Worm (Caenorhabditis elegans): ENCODE measurements around the gene B0432.1.

DNA sequence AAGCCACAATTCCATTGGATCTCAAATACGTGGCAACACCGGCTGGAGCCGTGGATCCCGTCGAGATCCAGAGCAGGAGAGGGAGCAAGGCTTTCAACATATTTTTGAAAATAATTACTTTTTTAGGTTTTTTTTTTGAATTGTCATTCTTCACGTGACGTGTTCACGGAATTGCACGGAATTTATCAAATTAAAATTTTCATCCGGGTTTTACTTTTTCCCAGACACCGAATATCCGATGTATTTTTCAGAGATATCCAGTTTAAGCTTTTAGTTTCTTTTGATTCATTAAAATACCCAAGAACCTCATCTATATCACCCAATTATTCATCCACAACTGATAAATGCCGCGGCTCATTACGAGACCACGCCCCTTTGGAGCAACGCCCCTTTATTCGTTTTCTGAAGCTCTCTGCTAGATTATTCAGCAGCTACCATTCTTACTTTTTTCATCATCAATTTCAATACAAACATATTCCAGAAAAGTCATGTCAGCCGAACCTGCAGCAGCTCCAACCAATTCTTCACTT lies at the start of gene B0432.1, which contains the start of gene clec-117:
- no peak for TF ChIP-seq scrt-1 (GFP tag; IDR thresholded peaks at IDR 0.05)
- no peak for TF ChIP-seq ama-1 (optimal IDR thresholded peaks at IDR 0.05)

Data from whole organism, early embryonic.